Fruit fly (Drosophila melanogaster) whole organism, embryonic: Measurements from ENCODE around the gene Ndfip.

ENCODE experiments used
- Antp ChIP-seq: fragments of 200-800 bp; sonication (Bioruptor generic); optimal IDR thresholded peaks from 3 replicates; lab custom pipeline; 2016; ENCODE audit warnings: missing biosample characterization, missing genetic modification characterization
- Atf-2 ChIP-seq: fragments of 200-800 bp; sonication (Bioruptor generic); optimal IDR thresholded peaks from 2 replicates; lab custom pipeline; 2016; ENCODE audit warnings: missing biosample characterization, missing genetic modification characterization
- Bteb2 ChIP-seq: fragments of 200-800 bp; sonication (Bioruptor generic); optimal IDR thresholded peaks from 2 replicates; lab custom pipeline; 2016; ENCODE audit warnings: missing biosample characterization, missing genetic modification characterization
- CG11247 ChIP-seq: fragments of 200-800 bp; sonication (Bioruptor generic); IDR thresholded peaks from 2 replicates; pipeline ENCODE4 v1.3.6; 2022; ENCODE audit warnings: missing biosample characterization, missing genetic modification characterization
- CG16813 ChIP-seq: fragments of 200-800 bp; sonication (Bioruptor generic); IDR thresholded peaks from 3 replicates; pipeline ENCODE4 v1.3.6; 2022; ENCODE audit warnings: missing biosample characterization, missing genetic modification characterization; ENCODE audit not compliant: partially characterized antibody
- CG17359 ChIP-seq: fragments of 200-800 bp; sonication (Bioruptor generic); optimal IDR thresholded peaks from 3 replicates; lab custom pipeline; 2018; ENCODE audit warnings: missing biosample characterization, mild to moderate bottlenecking, missing genetic modification characterization, moderate library complexity
- CG1792 ChIP-seq: fragments of 200-800 bp; sonication (Bioruptor generic); optimal IDR thresholded peaks from 2 replicates; lab custom pipeline; 2016; ENCODE audit warnings: missing biosample characterization, missing genetic modification characterization
- CG2129 ChIP-seq: fragments of 200-800 bp; sonication (Bioruptor generic); IDR thresholded peaks from 2 replicates; pipeline ENCODE4 v1.3.6; 2022; ENCODE audit warnings: missing biosample characterization, missing genetic modification characterization; ENCODE audit not compliant: partially characterized antibody
- CG2712 ChIP-seq: fragments of 200-800 bp; optimal IDR thresholded peaks from 3 replicates; lab custom pipeline; 2019; ENCODE audit warnings: missing biosample characterization, mild to moderate bottlenecking, missing genetic modification characterization, moderate library complexity
- CG3163 ChIP-seq: fragments of 200-800 bp; sonication (Bioruptor generic); optimal IDR thresholded peaks from 3 replicates; lab custom pipeline; 2016; ENCODE audit warnings: missing biosample characterization, missing genetic modification characterization
- CG4617 ChIP-seq: fragments of 200-800 bp; sonication (Bioruptor generic); optimal IDR thresholded peaks from 3 replicates; lab custom pipeline; 2016; ENCODE audit warnings: missing biosample characterization, missing genetic modification characterization, borderline replicate concordance
- CG6791 ChIP-seq: fragments of 200-800 bp; sonication (Bioruptor generic); IDR thresholded peaks from 3 replicates; pipeline ENCODE4 v1.3.6; 2022; ENCODE audit warnings: missing biosample characterization, missing genetic modification characterization; ENCODE audit not compliant: partially characterized antibody
- CG8281 ChIP-seq: fragments of 200-800 bp; sonication (Bioruptor generic); optimal IDR thresholded peaks from 2 replicates; lab custom pipeline; 2018; ENCODE audit warnings: missing biosample characterization, mild to moderate bottlenecking, missing genetic modification characterization, moderate library complexity
- CG8944 ChIP-seq: fragments of 200-800 bp; sonication (Bioruptor generic); optimal IDR thresholded peaks from 3 replicates; lab custom pipeline; 2016; ENCODE audit warnings: missing biosample characterization, missing genetic modification characterization
- Dad ChIP-seq: fragments of 200-800 bp; sonication (Bioruptor generic); optimal IDR thresholded peaks from 3 replicates; lab custom pipeline; 2016; ENCODE audit warnings: missing biosample characterization, missing genetic modification characterization
- Deaf1 ChIP-seq: fragments of 200-800 bp; optimal IDR thresholded peaks from 3 replicates; lab custom pipeline; 2019; ENCODE audit warnings: missing biosample characterization, mild to moderate bottlenecking, missing genetic modification characterization, moderate library complexity
- Dek ChIP-seq: fragments of 200-800 bp; sonication (Bioruptor generic); optimal IDR thresholded peaks from 3 replicates; lab custom pipeline; 2019; ENCODE audit warnings: missing biosample characterization, mild to moderate bottlenecking, missing genetic modification characterization, moderate library complexity
- Eip74EF ChIP-seq, 2 experiments: fragments of 200-800 bp in 1 of 2; fragments of >200 bp in 1 of 2; sonication (Bioruptor generic) in 1 of 2; optimal IDR thresholded peaks; 2 replicates each; lab custom pipeline; 2017 to 2019; ENCODE audit warnings: missing biosample characterization in 2 of 2, missing genetic modification characterization in 2 of 2, mild to moderate bottlenecking in 1 of 2, moderate library complexity in 1 of 2
- GATAe ChIP-seq: fragments of 200-800 bp; sonication (Bioruptor generic); conservative IDR thresholded peaks from 2 replicates; pipeline ENCODE4 v1.3.6; 2022; ENCODE audit warnings: missing biosample characterization, missing genetic modification characterization
- HHEX ChIP-seq: fragments of 200-800 bp; sonication (Bioruptor generic); optimal IDR thresholded peaks from 3 replicates; lab custom pipeline; 2017; ENCODE audit warnings: missing biosample characterization, mild to moderate bottlenecking, missing genetic modification characterization, missing genetic modification reagents
- Hmr ChIP-seq: fragments of 200-800 bp; sonication (Bioruptor generic); optimal IDR thresholded peaks from 3 replicates; lab custom pipeline; 2017; ENCODE audit warnings: mild to moderate bottlenecking, missing biosample characterization, missing genetic modification reagents, missing genetic modification characterization
- Hr78 ChIP-seq, 2 experiments: fragments of 200-800 bp in 1 of 2; fragments of >200 bp in 1 of 2; sonication (Bioruptor generic) in 1 of 2; optimal IDR thresholded peaks; 2 replicates each; lab custom pipeline; 2017 to 2019; ENCODE audit warnings: missing biosample characterization in 2 of 2, missing genetic modification characterization in 2 of 2, mild to moderate bottlenecking in 1 of 2, moderate library complexity in 1 of 2
- Med ChIP-seq: fragments of 200-800 bp; sonication (Bioruptor generic); peaks from one replicate; lab custom pipeline; 2016; ENCODE audit warnings: missing biosample characterization, missing genetic modification characterization, mild to moderate bottlenecking, inconsistent platforms, moderate library complexity
- Six4 ChIP-seq: fragments of 200-800 bp; sonication (Bioruptor generic); optimal IDR thresholded peaks from 2 replicates; lab custom pipeline; 2016; ENCODE audit warnings: missing biosample characterization, missing genetic modification characterization
- ara ChIP-seq: fragments of 200-800 bp; sonication (Bioruptor generic); IDR thresholded peaks from 2 replicates; pipeline ENCODE4 v1.3.6; 2022; ENCODE audit warnings: missing biosample characterization, missing genetic modification characterization
- bigmax ChIP-seq: fragments of 200-800 bp; sonication (Bioruptor generic); optimal IDR thresholded peaks from 2 replicates; lab custom pipeline; 2018; ENCODE audit warnings: missing biosample characterization, mild to moderate bottlenecking, missing genetic modification characterization
- caup ChIP-seq: fragments of 200-800 bp; sonication (Bioruptor generic); optimal IDR thresholded peaks from 3 replicates; lab custom pipeline; 2017; ENCODE audit warnings: missing biosample characterization, mild to moderate bottlenecking, missing genetic modification characterization, moderate library complexity; ENCODE audit not compliant: severe bottlenecking
- chinmo ChIP-seq: fragments of 200-800 bp; sonication (Bioruptor generic); IDR thresholded peaks from 4 replicates; pipeline ENCODE4 v1.3.6; 2022; ENCODE audit warnings: missing biosample characterization, missing genetic modification characterization; ENCODE audit not compliant: partially characterized antibody
- cwo ChIP-seq: fragments of 200-800 bp; sonication (Bioruptor generic); optimal IDR thresholded peaks from 3 replicates; lab custom pipeline; 2017; ENCODE audit warnings: missing biosample characterization, missing genetic modification characterization, mild to moderate bottlenecking, moderate library complexity, missing genetic modification reagents
- dan ChIP-seq: fragments of 200-800 bp; sonication (Bioruptor generic); IDR thresholded peaks from 2 replicates; pipeline ENCODE4 v1.3.6; 2022; ENCODE audit warnings: missing biosample characterization, missing genetic modification characterization
- danr ChIP-seq: fragments of 200-800 bp; sonication (Bioruptor generic); IDR thresholded peaks from 2 replicates; pipeline ENCODE4 v1.3.6; 2022; ENCODE audit warnings: missing biosample characterization, missing genetic modification characterization
- exex ChIP-seq: fragments of 200-800 bp; sonication (Bioruptor generic); optimal IDR thresholded peaks from 4 replicates; lab custom pipeline; 2018; ENCODE audit warnings: missing biosample characterization, mild to moderate bottlenecking, missing genetic modification characterization, moderate library complexity
- ftz-f1 ChIP-seq: fragments of 200-800 bp; sonication (Bioruptor generic); optimal IDR thresholded peaks from 2 replicates; lab custom pipeline; 2016; ENCODE audit warnings: missing biosample characterization, missing genetic modification characterization
- grau ChIP-seq: fragments of 200-800 bp; optimal IDR thresholded peaks from 3 replicates; lab custom pipeline; 2019; ENCODE audit warnings: missing biosample characterization, mild to moderate bottlenecking, missing genetic modification characterization, moderate library complexity
- grn ChIP-seq: fragments of 200-800 bp; sonication (Bioruptor generic); optimal IDR thresholded peaks from 3 replicates; lab custom pipeline; 2017; ENCODE audit warnings: missing biosample characterization, missing genetic modification characterization
- gro ChIP-seq: fragments of 200-800 bp; sonication (Bioruptor generic); optimal IDR thresholded peaks from 2 replicates; lab custom pipeline; 2016; ENCODE audit warnings: missing biosample characterization, missing genetic modification characterization
- hkb ChIP-seq, 2 experiments: fragments of 200-800 bp in 1 of 2; fragments of >200 bp in 1 of 2; sonication (Bioruptor generic) in 1 of 2; IDR thresholded peaks in 1 of 2; optimal IDR thresholded peaks in 1 of 2; 2 replicates each; pipeline versions ENCODE4 v1.3.6 to Lab custom; 2017 to 2022; ENCODE audit warnings: missing biosample characterization in 1 of 2, missing genetic modification characterization in 1 of 2
- luna ChIP-seq: fragments of 200-800 bp; sonication (Bioruptor generic); optimal IDR thresholded peaks from 2 replicates; lab custom pipeline; 2016; ENCODE audit warnings: missing biosample characterization, missing genetic modification characterization
- mirr ChIP-seq: fragments of 200-800 bp; sonication (Bioruptor generic); optimal IDR thresholded peaks from 3 replicates; lab custom pipeline; 2018; ENCODE audit warnings: missing biosample characterization, mild to moderate bottlenecking, missing genetic modification characterization
- p53 ChIP-seq: fragments of 200-800 bp; sonication (Bioruptor generic); optimal IDR thresholded peaks from 2 replicates; lab custom pipeline; 2016; ENCODE audit warnings: missing biosample characterization, missing genetic modification characterization
- pros ChIP-seq: fragments of 200-800 bp; sonication (Bioruptor generic); optimal IDR thresholded peaks from 3 replicates; lab custom pipeline; 2019; ENCODE audit warnings: missing biosample characterization, mild to moderate bottlenecking, missing genetic modification characterization, moderate library complexity
- rib ChIP-seq: fragments of 200-800 bp; sonication (Bioruptor generic); IDR thresholded peaks from 2 replicates; pipeline ENCODE4 v1.3.6; 2022; ENCODE audit warnings: missing biosample characterization, missing genetic modification characterization
- sd ChIP-seq: fragments of 200-800 bp; sonication (Bioruptor generic); optimal IDR thresholded peaks from 3 replicates; lab custom pipeline; 2018; ENCODE audit warnings: missing biosample characterization, mild to moderate bottlenecking, missing genetic modification characterization, moderate library complexity
- shn ChIP-seq: fragments of 200-800 bp; sonication (Bioruptor generic); optimal IDR thresholded peaks from 3 replicates; lab custom pipeline; 2016; ENCODE audit warnings: missing biosample characterization, missing genetic modification characterization
- slbo ChIP-seq: fragments of 200-800 bp; sonication (Bioruptor generic); IDR thresholded peaks from 2 replicates; pipeline ENCODE4 v1.3.6; 2022; ENCODE audit warnings: missing biosample characterization, missing genetic modification characterization
- tio ChIP-seq: fragments of 200-800 bp; sonication (Bioruptor generic); optimal IDR thresholded peaks from 2 replicates; lab custom pipeline; 2017; ENCODE audit warnings: missing biosample characterization, missing genetic modification characterization, inconsistent platforms
- tna ChIP-seq: fragments of 200-800 bp; sonication (Bioruptor generic); IDR thresholded peaks from 2 replicates; pipeline ENCODE4 v1.3.6; 2022; ENCODE audit warnings: missing biosample characterization, missing genetic modification characterization; ENCODE audit not compliant: partially characterized antibody
- z ChIP-seq: fragments of 200-800 bp; sonication (Bioruptor generic); IDR thresholded peaks from 3 replicates; pipeline ENCODE4 v1.3.6; 2022; ENCODE audit warnings: missing biosample characterization, missing genetic modification characterization

Ndfip gene

dm6 chr3L:17615838-17616237, 38.2 kb downstream of the Ndfip start (continued):
- no peak for TF ChIP-seq bigmax
- peak; percentile 6 for TF ChIP-seq Hmr (GFP tag; lab: Kevin White, UChicago)
- peak; percentile 88 for TF ChIP-seq sd
- TF ChIP-seq Dek (tag; lab: Kevin White, UChicago), result no peak
- no peak for TF ChIP-seq Bteb2
- peak; percentile 49 for TF ChIP-seq Med (GFP tag; lab: Kevin White, UChicago)
- 0 out of 2 replicates have a peak, but pooled peaks have one; percentile 28 for TF ChIP-seq GATAe (GFP tag; lab: Robert Waterston, UW)
- peak; percentile 43 for TF ChIP-seq mirr
- no peak for TF ChIP-seq danr (GFP tag; lab: Robert Waterston, UW)
- peak; percentile 8 for TF ChIP-seq exex (tag; lab: Kevin White, UChicago)
- no peak for TF ChIP-seq rib (GFP tag; lab: Robert Waterston, UW)
- TF ChIP-seq HHEX (GFP tag; lab: Kevin White, UChicago), result no peak
- no peak for TF ChIP-seq CG16813 (GFP tag; lab: Robert Waterston, UW)
- no peak for TF ChIP-seq grau
- no peak for TF ChIP-seq caup

- TF ChIP-seq cwo (GFP tag; lab: Kevin White, UChicago) (no peak), chinmo (peak; percentile 76; the same call in 2 of the 4 replicates), ara (0 out of 2 replicates have a peak, but pooled peaks have one; percentile 10), Dad (GFP tag; lab: Kevin White, UChicago) (no peak), hkb (optimal IDR thresholded peaks at IDR 0.05; lab: Kevin White, UChicago) (peak; percentile 20), hkb (GFP tag; IDR thresholded peaks at IDR 0.05; lab: Robert Waterston, UW) (no peak), Eip74EF (GFP tag; optimal IDR thresholded peaks at IDR 0.05; lab: Kevin White, UChicago) (peak in 1 of 2 experiments; percentile 18), Hr78 (GFP tag; optimal IDR thresholded peaks at IDR 0.05; lab: Kevin White, UChicago) (peak in 1 of 2 experiments; percentile 4), pros (GFP tag; lab: Kevin White, UChicago) (peak; percentile 19), ftz-f1 (GFP tag; lab: Kevin White, UChicago) (peak; percentile 87), z (GFP tag; lab: Robert Waterston, UW) (peak; percentile 60; the same call in 2 of the 3 replicates), Med (GFP tag; lab: Kevin White, UChicago) (peak; percentile 54), slbo (GFP tag; lab: Robert Waterston, UW) (no peak)
Measured at dm6 chr3L:17615286-17615685, 38.8 kb downstream of the Ndfip start.

DNA sequence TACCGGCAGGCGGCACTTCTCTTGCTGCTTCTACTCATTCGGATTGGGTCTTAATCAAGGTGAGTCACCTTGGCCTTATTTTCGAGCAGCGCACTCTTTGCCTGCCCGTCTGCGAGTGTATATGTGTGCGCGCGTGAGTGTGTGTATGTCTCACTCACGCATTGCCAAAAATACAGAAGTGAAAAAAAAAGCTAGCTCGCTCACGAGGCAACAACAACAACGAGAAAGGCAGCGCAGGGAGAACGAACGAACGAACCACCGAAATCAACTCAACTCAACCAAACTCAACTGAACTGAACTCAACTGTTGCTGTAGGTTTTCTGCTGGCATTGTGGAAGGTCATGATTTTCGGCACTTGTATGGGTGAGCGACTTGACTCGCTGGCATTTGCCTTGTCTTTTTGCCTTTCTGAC, 40.1 kb downstream of the Ndfip start:
- TF ChIP-seq Eip74EF (GFP tag; optimal IDR thresholded peaks at IDR 0.05; lab: Kevin White, UChicago) (peak in 1 of 2 experiments; percentile 79), CG8944 (GFP tag; lab: Kevin White, UChicago) (no peak), grn (GFP tag; lab: Kevin White, UChicago) (no peak), p53 (GFP tag; lab: Kevin White, UChicago) (no peak), CG4617 (no peak), CG17359 (tag; lab: Kevin White, UChicago) (no peak), Deaf1 (tag; lab: Kevin White, UChicago) (peak; percentile 51), gro (GFP tag; lab: Kevin White, UChicago) (no peak), CG6791 (GFP tag; lab: Robert Waterston, UW) (no peak), luna (GFP tag; lab: Kevin White, UChicago) (no peak), Atf-2 (GFP tag; lab: Kevin White, UChicago) (no peak), CG11247 (GFP tag; lab: Robert Waterston, UW) (no peak), shn (GFP tag; lab: Kevin White, UChicago) (no peak), tio (GFP tag; lab: Kevin White, UChicago) (no peak), CG8281 (tag; lab: Kevin White, UChicago) (no peak), CG2129 (GFP tag; lab: Robert Waterston, UW) (no peak), CG3163 (peak; percentile 53), dan (GFP tag; lab: Robert Waterston, UW) (no peak), CG1792 (no peak), CG2712 (tag; lab: Kevin White, UChicago) (no peak), tna (GFP tag; lab: Robert Waterston, UW) (0 out of 2 replicates have a peak, but pooled peaks have one; percentile 27), Six4 (no peak), Antp (no peak)
